Worm (Caenorhabditis elegans) whole organism, early embryonic: Measurements from ENCODE around the gene B0391.14.

Experiments used
- B0310.2 ChIP-seq: sonication (generic microtip); optimal IDR thresholded peaks from 2 replicates; lab custom pipeline; 2016; ENCODE audit warnings: mild to moderate bottlenecking, missing genetic modification characterization, missing compliant biosample characterization
- ama-1 ChIP-seq: fragments of 150-350 bp; optimal IDR thresholded peaks from 2 replicates; lab custom pipeline; 2014
- ceh-13 ChIP-seq: fragments of 200-800 bp; sonication (Bioruptor generic); optimal IDR thresholded peaks from 2 replicates; lab custom pipeline; 2018; ENCODE audit warnings: mild to moderate bottlenecking, missing genetic modification characterization, missing compliant biosample characterization
- ceh-36 ChIP-seq: sonication (generic microtip); optimal IDR thresholded peaks from 2 replicates; lab custom pipeline; 2016; ENCODE audit warnings: missing genetic modification characterization, inconsistent platforms, missing compliant biosample characterization
- ets-7 ChIP-seq: sonication (generic microtip); optimal IDR thresholded peaks from 2 replicates; lab custom pipeline; 2016; ENCODE audit warnings: missing genotype, missing genetic modification characterization, missing compliant biosample characterization
- flt-1 ChIP-seq: fragments of 200-800 bp; sonication (Bioruptor generic); IDR thresholded peaks from 2 replicates; pipeline ENCODE4 v1.3.6; 2022; ENCODE audit warnings: missing genetic modification characterization, missing compliant biosample characterization
- hmg-4 ChIP-seq: fragments of 200-800 bp; sonication (Bioruptor generic); optimal IDR thresholded peaks from 2 replicates; lab custom pipeline; 2018; ENCODE audit warnings: mild to moderate bottlenecking, missing genetic modification characterization, missing compliant biosample characterization
- hnd-1 ChIP-seq: sonication (generic microtip); optimal IDR thresholded peaks from 2 replicates; lab custom pipeline; 2016; ENCODE audit warnings: missing genetic modification characterization, missing compliant biosample characterization
- pes-1 ChIP-seq: fragments of 200-800 bp; sonication (Bioruptor generic); IDR thresholded peaks from 2 replicates; pipeline ENCODE4 v1.3.6; 2022; ENCODE audit warnings: missing genetic modification reagents, missing genetic modification characterization, missing compliant biosample characterization
- scrt-1 ChIP-seq: fragments of 200-800 bp; sonication (Bioruptor generic); IDR thresholded peaks from 2 replicates; pipeline ENCODE4 v1.3.6; 2022; ENCODE audit warnings: missing genetic modification characterization, missing compliant biosample characterization
- sea-1 ChIP-seq: fragments of 200-800 bp; sonication (Bioruptor generic); conservative IDR thresholded peaks from 2 replicates; pipeline ENCODE4 v1.3.6; 2022; ENCODE audit warnings: missing genetic modification characterization, missing compliant biosample characterization
- tbx-11 ChIP-seq: fragments of 200-800 bp; sonication (Bioruptor generic); IDR thresholded peaks from 2 replicates; pipeline ENCODE4 v1.3.6; 2022; ENCODE audit warnings: missing genetic modification characterization, missing compliant biosample characterization
- tra-4 ChIP-seq: sonication (generic microtip); optimal IDR thresholded peaks from 2 replicates; lab custom pipeline; 2017; ENCODE audit warnings: missing genetic modification characterization, missing compliant biosample characterization

DNA sequence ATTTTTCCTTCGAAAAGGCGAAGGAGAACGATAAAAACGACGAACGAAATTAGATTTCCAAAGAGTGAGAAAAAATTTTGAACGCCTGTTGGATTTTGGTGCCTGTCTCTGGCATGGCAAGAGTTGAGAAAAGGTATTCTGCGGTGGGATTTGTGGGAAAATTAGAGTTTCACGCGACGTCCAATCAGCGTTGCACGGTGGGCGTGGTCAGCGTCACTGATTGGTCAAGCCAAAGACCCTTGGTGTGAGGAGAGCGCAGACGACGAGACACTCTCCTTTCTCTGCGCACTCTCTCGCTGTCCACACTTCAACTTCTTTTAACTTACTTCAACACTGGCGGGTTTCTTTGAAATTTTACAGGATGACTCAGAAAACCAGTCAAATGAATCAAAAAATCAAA, 37.1 kb downstream of the B0391.14 start:
- TF ChIP-seq flt-1 (GFP tag; lab: Robert Waterston, UW) = no peak
- TF ChIP-seq ama-1 (lab: Kevin White, UChicago) = no peak
- TF ChIP-seq sea-1 = no peak
- no peak for TF ChIP-seq ceh-13 (GFP tag; lab: Kevin White, UChicago)
- no peak for TF ChIP-seq hmg-4 (GFP tag; lab: Kevin White, UChicago)
- no peak for TF ChIP-seq ets-7 (tag; lab: Kevin White, UChicago)
- no peak for TF ChIP-seq tbx-11 (GFP tag; lab: Robert Waterston, UW)
- no peak for TF ChIP-seq scrt-1 (GFP tag; lab: Robert Waterston, UW)
- TF ChIP-seq hnd-1 = no peak
- TF ChIP-seq B0310.2 (tag; lab: Kevin White, UChicago) = no peak
- TF ChIP-seq ceh-36 = no peak
- no peak for TF ChIP-seq tra-4
- no peak for TF ChIP-seq pes-1 (GFP tag; lab: Robert Waterston, UW)
